Worm (Caenorhabditis elegans): ENCODE measurements around the gene drd-50.

The drd-50 gene

ce11 chrIV:4164392-4164791 lies 46.9 kb downstream of the drd-50 start, which contains the start of gene scrm-8:
Gene scrm-8 (plus strand): TSS chrIV:4164692.
- TF ChIP-seq sox-2 (GFP tag; IDR thresholded peaks at IDR 0.05), result no peak
- no peak for TF ChIP-seq ceh-6 (GFP tag; optimal IDR thresholded peaks at IDR 0.05)
- no peak for TF ChIP-seq pag-3 (tag; optimal IDR thresholded peaks at IDR 0.05; ENCODE audit: borderline replicate concordance)
- no peak for TF ChIP-seq K02D7.2 (tag; optimal IDR thresholded peaks at IDR 0.05)
- TF ChIP-seq fkh-6 (tag; optimal IDR thresholded peaks at IDR 0.05), result no peak
- TF ChIP-seq pha-2 (tag; optimal IDR thresholded peaks at IDR 0.05), result no peak
- no peak for TF ChIP-seq ceh-31 (tag; optimal IDR thresholded peaks at IDR 0.05)
- no peak for TF ChIP-seq ceh-14 (tag; optimal IDR thresholded peaks at IDR 0.05)
- no peak for TF ChIP-seq unc-3 (GFP tag; conservative IDR thresholded peaks at IDR 0.05)
- TF ChIP-seq unc-3 (tag; optimal IDR thresholded peaks at IDR 0.05), result no peak
- TF ChIP-seq sox-4 (tag; optimal IDR thresholded peaks at IDR 0.05), result no peak
- TF ChIP-seq ceh-9 (tag; optimal IDR thresholded peaks at IDR 0.05), result no peak
- no peak for TF ChIP-seq pat-9 (tag; optimal IDR thresholded peaks at IDR 0.05)
- no peak for TF ChIP-seq unc-42 (tag; optimal IDR thresholded peaks at IDR 0.05)
- TF ChIP-seq hlh-13 (GFP tag; optimal IDR thresholded peaks at IDR 0.05), result no peak

ce11 chrIV:4167296-4167695 lies 49.8 kb downstream of the drd-50 start:
- TF ChIP-seq ttx-3 (tag; optimal IDR thresholded peaks at IDR 0.05) (no peak), ets-4 (tag; optimal IDR thresholded peaks at IDR 0.05) (no peak), ceh-30 (tag; optimal IDR thresholded peaks at IDR 0.05) (no peak), pha-2 (tag; optimal IDR thresholded peaks at IDR 0.05) (no peak), ahr-1 (tag; optimal IDR thresholded peaks at IDR 0.05) (no peak), ref-2 (tag; optimal IDR thresholded peaks at IDR 0.05) (no peak), Y22D7AL.16 (tag; optimal IDR thresholded peaks at IDR 0.05) (no peak), ceh-6 (GFP tag; optimal IDR thresholded peaks at IDR 0.05) (no peak), dve-1 (tag; optimal IDR thresholded peaks at IDR 0.05) (no peak), elt-4 (tag; optimal IDR thresholded peaks at IDR 0.05) (no peak), K02D7.2 (tag; optimal IDR thresholded peaks at IDR 0.05) (no peak), mec-3 (tag; optimal IDR thresholded peaks at IDR 0.05; ENCODE audit: borderline replicate concordance) (no peak), elt-2 (tag; optimal IDR thresholded peaks at IDR 0.05) (no peak), unc-3 (GFP tag; conservative IDR thresholded peaks at IDR 0.05) (no peak), unc-3 (tag; optimal IDR thresholded peaks at IDR 0.05) (no peak)

All from whole organism, late embryonic.